Fruit fly (Drosophila melanogaster) whole organism, embryonic: ENCODE data around the gene CG1309.

Experiments
- Bgb ChIP-seq: fragments of 200-800 bp; sonication (Bioruptor generic); IDR thresholded peaks from 2 replicates; pipeline ENCODE4 v1.3.6; 2022; ENCODE audit warnings: missing biosample characterization, missing genetic modification characterization; ENCODE audit not compliant: partially characterized antibody
- Blimp-1 ChIP-seq: fragments of 200-800 bp; sonication (Bioruptor generic); optimal IDR thresholded peaks from 3 replicates; lab custom pipeline; 2018; ENCODE audit warnings: missing biosample characterization, missing genetic modification characterization, mild to moderate bottlenecking, moderate library complexity, missing genetic modification reagents
- CG10209 ChIP-seq: fragments of 200-800 bp; sonication (Bioruptor generic); optimal IDR thresholded peaks from 3 replicates; lab custom pipeline; 2017; ENCODE audit warnings: missing biosample characterization, mild to moderate bottlenecking, missing genetic modification characterization, missing genetic modification reagents
- CG10543 ChIP-seq: fragments of 200-800 bp; sonication (Bioruptor generic); optimal IDR thresholded peaks from 3 replicates; lab custom pipeline; 2017; ENCODE audit warnings: missing biosample characterization, mild to moderate bottlenecking, missing genetic modification characterization, moderate library complexity
- CG11093 ChIP-seq: fragments of 200-800 bp; sonication (Bioruptor generic); IDR thresholded peaks from 3 replicates; pipeline ENCODE4 v1.3.6; 2022; ENCODE audit warnings: missing biosample characterization, missing genetic modification characterization
- CG12219 ChIP-seq: fragments of 200-800 bp; sonication (Bioruptor generic); optimal IDR thresholded peaks from 3 replicates; lab custom pipeline; 2018; ENCODE audit warnings: missing biosample characterization, mild to moderate bottlenecking, missing genetic modification characterization
- CG13296 ChIP-seq: fragments of 200-800 bp; sonication (Bioruptor generic); optimal IDR thresholded peaks from 3 replicates; lab custom pipeline; 2018; ENCODE audit warnings: missing biosample characterization, mild to moderate bottlenecking, missing genetic modification characterization
- CG15073 ChIP-seq: fragments of 200-800 bp; sonication (Bioruptor generic); optimal IDR thresholded peaks from 2 replicates; lab custom pipeline; 2016; ENCODE audit warnings: missing biosample characterization, missing genetic modification characterization
- CG16863 ChIP-seq: fragments of 200-800 bp; sonication (Bioruptor generic); optimal IDR thresholded peaks from 3 replicates; lab custom pipeline; 2016; ENCODE audit warnings: missing biosample characterization, missing genetic modification characterization
- CG2875 ChIP-seq: fragments of 200-800 bp; sonication (Bioruptor generic); optimal IDR thresholded peaks from 2 replicates; lab custom pipeline; 2017; ENCODE audit warnings: missing biosample characterization, mild to moderate bottlenecking, missing genetic modification characterization, missing genetic modification reagents
- CG32772 ChIP-seq: fragments of 200-800 bp; sonication (Bioruptor generic); IDR thresholded peaks from 2 replicates; pipeline ENCODE4 v1.3.6; 2022; ENCODE audit warnings: missing biosample characterization, missing genetic modification characterization
- CG4617 ChIP-seq: fragments of 200-800 bp; sonication (Bioruptor generic); optimal IDR thresholded peaks from 3 replicates; lab custom pipeline; 2016; ENCODE audit warnings: missing biosample characterization, missing genetic modification characterization, borderline replicate concordance
- CG4854 ChIP-seq: fragments of 200-800 bp; sonication (Bioruptor generic); optimal IDR thresholded peaks from 2 replicates; lab custom pipeline; 2016; ENCODE audit warnings: missing biosample characterization, missing genetic modification characterization, inconsistent platforms
- CG6175 ChIP-seq: fragments of 200-800 bp; sonication (Bioruptor generic); IDR thresholded peaks from 3 replicates; pipeline ENCODE4 v1.3.6; 2022; ENCODE audit warnings: missing biosample characterization, missing genetic modification characterization
- CG6813 ChIP-seq: fragments of 200-800 bp; sonication (Bioruptor generic); optimal IDR thresholded peaks from 2 replicates; lab custom pipeline; 2017; ENCODE audit warnings: missing biosample characterization, missing genetic modification characterization, mild to moderate bottlenecking, moderate library complexity, missing genetic modification reagents
- CG7556 ChIP-seq: fragments of 200-800 bp; sonication (Bioruptor generic); optimal IDR thresholded peaks from 2 replicates; lab custom pipeline; 2017; ENCODE audit warnings: missing biosample characterization, mild to moderate bottlenecking, missing genetic modification characterization
- CG7963 ChIP-seq: fragments of 200-800 bp; sonication (Bioruptor generic); IDR thresholded peaks from 3 replicates; pipeline ENCODE4 v1.3.6; 2022; ENCODE audit warnings: missing biosample characterization, missing genetic modification characterization; ENCODE audit not compliant: partially characterized antibody
- CG8089 ChIP-seq: fragments of 200-800 bp; sonication (Bioruptor generic); optimal IDR thresholded peaks from 3 replicates; lab custom pipeline; 2016; ENCODE audit warnings: missing biosample characterization, missing genetic modification characterization
- CG8290 ChIP-seq, 3 experiments: fragments of 200-800 bp; sonication (Bioruptor generic); optimal IDR thresholded peaks; 2 replicates each; lab custom pipeline; 2016 to 2019; ENCODE audit warnings: missing biosample characterization in 3 of 3, missing genetic modification characterization in 3 of 3, mild to moderate bottlenecking in 2 of 3, moderate library complexity in 1 of 3
- CG9932 ChIP-seq: fragments of 200-800 bp; sonication (Bioruptor generic); IDR thresholded peaks from 2 replicates; pipeline ENCODE4 v1.3.6; 2022; ENCODE audit warnings: missing biosample characterization, missing genetic modification characterization
- Dbx ChIP-seq: fragments of 200-800 bp; sonication (Bioruptor generic); IDR thresholded peaks from 3 replicates; pipeline ENCODE4 v1.3.6; 2022; ENCODE audit warnings: missing biosample characterization, missing genetic modification characterization
- Deaf1 ChIP-seq: fragments of 200-800 bp; optimal IDR thresholded peaks from 3 replicates; lab custom pipeline; 2019; ENCODE audit warnings: missing biosample characterization, mild to moderate bottlenecking, missing genetic modification characterization, moderate library complexity
- Dek ChIP-seq: fragments of 200-800 bp; sonication (Bioruptor generic); optimal IDR thresholded peaks from 3 replicates; lab custom pipeline; 2019; ENCODE audit warnings: missing biosample characterization, mild to moderate bottlenecking, missing genetic modification characterization, moderate library complexity
- Dp ChIP-seq: fragments of 200-800 bp; sonication (Bioruptor generic); optimal IDR thresholded peaks from 2 replicates; lab custom pipeline; 2018; ENCODE audit warnings: missing biosample characterization, mild to moderate bottlenecking, missing genetic modification characterization, moderate library complexity
- MBD-R2 ChIP-seq: fragments of 200-800 bp; sonication (Bioruptor generic); IDR thresholded peaks from 2 replicates; pipeline ENCODE4 v1.3.6; 2022; ENCODE audit warnings: missing biosample characterization, missing genetic modification characterization
- Sox102F ChIP-seq: fragments of 200-800 bp; sonication (Bioruptor generic); optimal IDR thresholded peaks from 2 replicates; lab custom pipeline; 2018; ENCODE audit warnings: missing biosample characterization, mild to moderate bottlenecking, missing genetic modification characterization, moderate library complexity
- Ssrp ChIP-seq: fragments of 200-800 bp; sonication (Bioruptor generic); optimal IDR thresholded peaks from 2 replicates; lab custom pipeline; 2018; ENCODE audit warnings: missing biosample characterization, mild to moderate bottlenecking, missing genetic modification characterization, moderate library complexity
- bowl ChIP-seq: fragments of 200-800 bp; sonication (Bioruptor generic); IDR thresholded peaks from 2 replicates; pipeline ENCODE4 v1.3.6; 2022; ENCODE audit warnings: missing biosample characterization, missing genetic modification characterization
- ewg ChIP-seq: fragments of 200-800 bp; sonication (Bioruptor generic); optimal IDR thresholded peaks from 3 replicates; lab custom pipeline; 2017; ENCODE audit warnings: mild to moderate bottlenecking, missing biosample characterization, missing genetic modification reagents, missing genetic modification characterization
- fd102C ChIP-seq: fragments of 200-800 bp; sonication (Bioruptor generic); optimal IDR thresholded peaks from 2 replicates; lab custom pipeline; 2018; ENCODE audit warnings: missing biosample characterization, mild to moderate bottlenecking, missing genetic modification characterization, moderate library complexity
- gce ChIP-seq: fragments of 200-800 bp; sonication (Bioruptor generic); IDR thresholded peaks from 3 replicates; pipeline ENCODE4 v1.3.6; 2022; ENCODE audit warnings: missing biosample characterization, missing genetic modification characterization
- mam ChIP-seq: fragments of 200-800 bp; sonication (Bioruptor generic); optimal IDR thresholded peaks from 3 replicates; lab custom pipeline; 2016; ENCODE audit warnings: missing biosample characterization, missing genetic modification characterization
- nau ChIP-seq: fragments of 200-800 bp; sonication (Bioruptor generic); optimal IDR thresholded peaks from 3 replicates; lab custom pipeline; 2017; ENCODE audit warnings: missing biosample characterization, mild to moderate bottlenecking, missing genetic modification characterization, missing genetic modification reagents
- nom ChIP-seq: fragments of 200-800 bp; sonication (Bioruptor generic); optimal IDR thresholded peaks from 2 replicates; lab custom pipeline; 2017; ENCODE audit warnings: missing biosample characterization, missing genetic modification characterization, mild to moderate bottlenecking, moderate library complexity, missing genetic modification reagents
- org-1 ChIP-seq: fragments of 200-800 bp; sonication (Bioruptor generic); optimal IDR thresholded peaks from 2 replicates; lab custom pipeline; 2017; ENCODE audit warnings: missing biosample characterization, missing genetic modification characterization
- peb ChIP-seq: fragments of 200-800 bp; sonication (Bioruptor generic); IDR thresholded peaks from 2 replicates; pipeline ENCODE4 v1.3.6; 2022; ENCODE audit warnings: missing biosample characterization, missing genetic modification characterization
- psq ChIP-seq: fragments of 200-800 bp; sonication (Bioruptor generic); optimal IDR thresholded peaks from 2 replicates; lab custom pipeline; 2017; ENCODE audit warnings: missing biosample characterization, missing genetic modification characterization
- pzg ChIP-seq: fragments of 200-800 bp; sonication (Bioruptor generic); optimal IDR thresholded peaks from 3 replicates; lab custom pipeline; 2018; ENCODE audit warnings: missing biosample characterization, mild to moderate bottlenecking, missing genetic modification characterization, moderate library complexity
- ranshi ChIP-seq: fragments of 200-800 bp; sonication (Bioruptor generic); IDR thresholded peaks from 2 replicates; pipeline ENCODE4 v1.3.6; 2022; ENCODE audit warnings: missing biosample characterization, missing genetic modification characterization
- run ChIP-seq: fragments of 200-800 bp; sonication (Bioruptor generic); optimal IDR thresholded peaks from 3 replicates; lab custom pipeline; 2018; ENCODE audit warnings: missing biosample characterization, mild to moderate bottlenecking, missing genetic modification characterization
- sna ChIP-seq: fragments of 200-800 bp; sonication (Bioruptor generic); IDR thresholded peaks from 2 replicates; pipeline ENCODE4 v1.3.6; 2022; ENCODE audit warnings: missing biosample characterization, missing genetic modification characterization; ENCODE audit not compliant: partially characterized antibody
- sqz ChIP-seq: fragments of 200-800 bp; sonication (Bioruptor generic); optimal IDR thresholded peaks from 3 replicates; lab custom pipeline; 2018; ENCODE audit warnings: missing biosample characterization, mild to moderate bottlenecking, missing genetic modification characterization
- sr ChIP-seq: fragments of 200-800 bp; sonication (Bioruptor generic); IDR thresholded peaks from 3 replicates; pipeline ENCODE4 v1.3.6; 2022; ENCODE audit warnings: missing biosample characterization, missing genetic modification characterization
- stwl ChIP-seq: fragments of 200-800 bp; sonication (Bioruptor generic); optimal IDR thresholded peaks from 3 replicates; lab custom pipeline; 2018; ENCODE audit warnings: missing biosample characterization, mild to moderate bottlenecking, missing genetic modification characterization, moderate library complexity
- toy ChIP-seq: fragments of 200-800 bp; sonication (Bioruptor generic); IDR thresholded peaks from 2 replicates; pipeline ENCODE4 v1.3.6; 2022; ENCODE audit warnings: missing biosample characterization, missing genetic modification characterization
- twi ChIP-seq: fragments of 200-800 bp; optimal IDR thresholded peaks from 2 replicates; lab custom pipeline; 2019; ENCODE audit warnings: missing biosample characterization, mild to moderate bottlenecking, missing genetic modification characterization, moderate library complexity
- wek ChIP-seq: fragments of 200-800 bp; sonication (Bioruptor generic); optimal IDR thresholded peaks from 3 replicates; lab custom pipeline; 2018; ENCODE audit warnings: missing biosample characterization, mild to moderate bottlenecking, missing genetic modification characterization, moderate library complexity
- z ChIP-seq: fragments of 200-800 bp; sonication (Bioruptor generic); IDR thresholded peaks from 3 replicates; pipeline ENCODE4 v1.3.6; 2022; ENCODE audit warnings: missing biosample characterization, missing genetic modification characterization
- zf30C ChIP-seq: fragments of 200-800 bp; sonication (Bioruptor generic); optimal IDR thresholded peaks from 3 replicates; lab custom pipeline; 2018; ENCODE audit warnings: missing biosample characterization, mild to moderate bottlenecking, missing genetic modification characterization
- zfh1 ChIP-seq: fragments of 200-800 bp; sonication (Bioruptor generic); IDR thresholded peaks from 3 replicates; pipeline ENCODE4 v1.3.6; 2022; ENCODE audit warnings: missing biosample characterization, missing genetic modification characterization

Gene CG1309

dm6 chr3L:4286784-4287183 lies 27.6 kb downstream of the CG1309 start, which contains the start of gene TfIIEbeta (continued):
- TF ChIP-seq CG10209 (GFP tag; lab: Kevin White, UChicago) (peak; percentile 6), wek (GFP tag; lab: Kevin White, UChicago) (no peak), CG15073 (no peak), pzg (GFP tag; lab: Kevin White, UChicago) (peak; percentile 43), psq (GFP tag; lab: Kevin White, UChicago) (no peak), sqz (no peak), CG6813 (no peak), run (tag; lab: Kevin White, UChicago) (no peak), peb (GFP tag; lab: Robert Waterston, UW) (no peak), Dp (GFP tag; lab: Kevin White, UChicago) (peak; percentile 38), toy (GFP tag; lab: Robert Waterston, UW) (no peak), stwl (tag; lab: Kevin White, UChicago) (peak; percentile 59), CG7556 (GFP tag; lab: Kevin White, UChicago) (no peak), nau (GFP tag; lab: Kevin White, UChicago) (no peak), bowl (GFP tag; lab: Robert Waterston, UW) (no peak), CG12219 (GFP tag; lab: Kevin White, UChicago) (no peak), nom (GFP tag; lab: Kevin White, UChicago) (peak; percentile 16), sna (GFP tag; lab: Robert Waterston, UW) (peak; percentile 45; the same call in 1 of the 2 replicates), twi (no peak), Deaf1 (tag; lab: Kevin White, UChicago) (no peak), CG4854 (GFP tag; lab: Kevin White, UChicago) (no peak), CG32772 (peak; percentile 36; the same call in 1 of the 2 replicates)

- TF ChIP-seq Dek (tag; lab: Kevin White, UChicago), result no peak
- no peak for TF ChIP-seq CG11093 (GFP tag; lab: Robert Waterston, UW)
- no peak for TF ChIP-seq org-1
- no peak for TF ChIP-seq zf30C (GFP tag; lab: Kevin White, UChicago)
- no peak for TF ChIP-seq CG6175 (GFP tag; lab: Robert Waterston, UW)
- TF ChIP-seq ranshi (GFP tag; lab: Robert Waterston, UW), result no peak
- TF ChIP-seq CG4617 (GFP tag; lab: Kevin White, UChicago), result no peak
- no peak for TF ChIP-seq gce
- peak; percentile 11 for TF ChIP-seq Blimp-1 (GFP tag; lab: Kevin White, UChicago)
- no peak for TF ChIP-seq CG2875 (GFP tag; lab: Kevin White, UChicago)
- TF ChIP-seq CG8290 (GFP tag; optimal IDR thresholded peaks at IDR 0.05; lab: Kevin White, UChicago), result no peak
- peak in 1 of 2 experiments; percentile 51 for TF ChIP-seq CG8290 (tag; optimal IDR thresholded peaks at IDR 0.05; lab: Kevin White, UChicago)
- TF ChIP-seq CG7963 (GFP tag; lab: Robert Waterston, UW), result no peak
- TF ChIP-seq Ssrp (tag; lab: Kevin White, UChicago), result no peak
- TF ChIP-seq fd102C (GFP tag; lab: Kevin White, UChicago), result no peak
- no peak for TF ChIP-seq zfh1 (GFP tag; lab: Robert Waterston, UW)
- TF ChIP-seq z (GFP tag; lab: Robert Waterston, UW), result no peak
- no peak for TF ChIP-seq Bgb
- TF ChIP-seq sr (GFP tag; lab: Robert Waterston, UW), result no peak
- no peak for TF ChIP-seq ewg (GFP tag; lab: Kevin White, UChicago)
- TF ChIP-seq CG13296, result peak; percentile 54
- TF ChIP-seq CG9932 (GFP tag; lab: Robert Waterston, UW), result no peak
- peak; percentile 15 for TF ChIP-seq mam (GFP tag; lab: Kevin White, UChicago)
- TF ChIP-seq MBD-R2, result no peak; the same call in 1 of the 2 replicates
- TF ChIP-seq CG16863 (GFP tag; lab: Kevin White, UChicago), result no peak
- no peak for TF ChIP-seq CG8089
- TF ChIP-seq Sox102F (GFP tag; lab: Kevin White, UChicago), result peak; percentile 33
- TF ChIP-seq CG10543, result no peak
- peak; percentile 20; the same call in 1 of the 3 replicates for TF ChIP-seq Dbx (GFP tag; lab: Robert Waterston, UW)
These were observed 29.4 kb downstream of the CG1309 start, which contains the start of gene Hexo1 for dm6 chr3L:4288591-4289056. Hexo1 (plus strand) TSS chr3L:4288641.
